Fruit fly (Drosophila melanogaster): ENCODE data around the gene pn.

Gene pn

dm6 chrX:2134965-2135758 lies 45.8 kb upstream of the pn start (continued):
- TF ChIP-seq zf30C (GFP tag; optimal IDR thresholded peaks at IDR 0.05) (no peak), CG6254 (GFP tag; optimal IDR thresholded peaks at IDR 0.05) (peak; percentile 78), pzg (GFP tag; optimal IDR thresholded peaks at IDR 0.05) (peak; percentile 2), CG11560 (tag; IDR thresholded peaks at IDR 0.05) (peak; percentile 57; the same call in 1 of the 3 replicates), CG18764 (GFP tag; optimal IDR thresholded peaks at IDR 0.05) (peak; percentile 70), CG3726 (GFP tag; IDR thresholded peaks at IDR 0.05) (peak; percentile 61; the same call in 1 of the 3 replicates), CG43689 (GFP tag; IDR thresholded peaks at IDR 0.05) (no peak), al (GFP tag; IDR thresholded peaks at IDR 0.05) (peak; percentile 79), Hey (tag; optimal IDR thresholded peaks at IDR 0.05) (peak; percentile 19), emc (GFP tag; optimal IDR thresholded peaks at IDR 0.05) (peak; percentile 66), B-H1 (GFP tag; IDR thresholded peaks at IDR 0.05) (peak; percentile 69), Optix (GFP tag; IDR thresholded peaks at IDR 0.05) (peak; percentile 39; the same call in 2 of the 3 replicates), CG18011 (GFP tag; optimal IDR thresholded peaks at IDR 0.05) (peak; percentile 52), pb (GFP tag; optimal IDR thresholded peaks at IDR 0.05) (peak; percentile 54)

- TF ChIP-seq CG34376 (GFP tag; optimal IDR thresholded peaks at IDR 0.05): no peak
- no peak for TF ChIP-seq Hey (tag; optimal IDR thresholded peaks at IDR 0.05)
- TF ChIP-seq hbn (GFP tag; IDR thresholded peaks at IDR 0.05; ENCODE audit: partially characterized antibody): no peak
- TF ChIP-seq cwo (GFP tag; optimal IDR thresholded peaks at IDR 0.05): peak; percentile 66
- no peak for TF ChIP-seq cad (GFP tag; optimal IDR thresholded peaks at IDR 0.05)
- TF ChIP-seq pho (GFP tag; optimal IDR thresholded peaks at IDR 0.05): peak; percentile 27
- TF ChIP-seq sd (tag; optimal IDR thresholded peaks at IDR 0.05): peak; percentile 60
- no peak for TF ChIP-seq Dfd (GFP tag; optimal IDR thresholded peaks at IDR 0.05)
- TF ChIP-seq Myb (GFP tag; optimal IDR thresholded peaks at IDR 0.05): peak; percentile 37
- TF ChIP-seq chif (GFP tag; optimal IDR thresholded peaks at IDR 0.05): peak in 1 of 2 experiments; percentile 42
- TF ChIP-seq onecut (GFP tag; IDR thresholded peaks at IDR 0.05): no peak
- TF ChIP-seq tio (GFP tag; optimal IDR thresholded peaks at IDR 0.05): peak; percentile 22
- TF ChIP-seq CG8944 (GFP tag; optimal IDR thresholded peaks at IDR 0.05): peak; percentile 23
- TF ChIP-seq CG18619 (GFP tag; optimal IDR thresholded peaks at IDR 0.05): peak; percentile 27
- no peak for TF ChIP-seq Adf1 (GFP tag; IDR thresholded peaks at IDR 0.05)
- peak; percentile 34 for TF ChIP-seq Antp (GFP tag; optimal IDR thresholded peaks at IDR 0.05)
- TF ChIP-seq CG1647 (GFP tag; optimal IDR thresholded peaks at IDR 0.05): no peak
- TF ChIP-seq dpn (GFP tag; optimal IDR thresholded peaks at IDR 0.05): peak; percentile 12 to 53
- peak; percentile 30 for TF ChIP-seq CG16863 (GFP tag; optimal IDR thresholded peaks at IDR 0.05)
- peak; percentile 68 for TF ChIP-seq dysf (GFP tag; IDR thresholded peaks at IDR 0.05)
- peak; percentile 50 for TF ChIP-seq CG10274 (GFP tag; optimal IDR thresholded peaks at IDR 0.05)
- peak; percentile 38 for TF ChIP-seq p53 (GFP tag; optimal IDR thresholded peaks at IDR 0.05)
- peak; percentile 6 for TF ChIP-seq CG15514 (GFP tag; optimal IDR thresholded peaks at IDR 0.05)
- peak; percentile 33 for TF ChIP-seq CG7786 (GFP tag; optimal IDR thresholded peaks at IDR 0.05)
- TF ChIP-seq NFAT (GFP tag; IDR thresholded peaks at IDR 0.05): 0 out of 2 replicates have a peak, but pooled peaks have one; percentile 22
- no peak for TF ChIP-seq Atf-2 (GFP tag; optimal IDR thresholded peaks at IDR 0.05)
- peak; percentile 58 for TF ChIP-seq CG9932 (GFP tag; IDR thresholded peaks at IDR 0.05)
- peak; percentile 61; the same call in 1 of the 3 replicates for TF ChIP-seq Mrtf (GFP tag; IDR thresholded peaks at IDR 0.05)
- no peak for TF ChIP-seq pfk (GFP tag; optimal IDR thresholded peaks at IDR 0.05)
- peak; percentile 33 for TF ChIP-seq zfh2 (GFP tag; optimal IDR thresholded peaks at IDR 0.05)
- TF ChIP-seq B-H1 (GFP tag; IDR thresholded peaks at IDR 0.05): peak; percentile 11; the same call in 1 of the 3 replicates
- TF ChIP-seq Dip3 (GFP tag; optimal IDR thresholded peaks at IDR 0.05): peak; percentile 41
- TF ChIP-seq Sox100B (GFP tag; optimal IDR thresholded peaks at IDR 0.05): peak; percentile 21
- TF ChIP-seq odd (GFP tag; optimal IDR thresholded peaks at IDR 0.05): no peak
These were observed 44.9 kb upstream of the pn start for dm6 chrX:2135868-2136787.
